Worm (Caenorhabditis elegans): Measurements from ENCODE around the gene F14H12.8.

The F14H12.8 gene

ce11 chrX:4359030-4359429, 5.7 kb downstream of the F14H12.8 start:
- no peak for TF ChIP-seq ceh-14 (tag; optimal IDR thresholded peaks at IDR 0.05)
- TF ChIP-seq sdc-2 (tag; optimal IDR thresholded peaks at IDR 0.05), result no peak
- no peak for TF ChIP-seq pha-4 (tag; optimal IDR thresholded peaks at IDR 0.05)
- TF ChIP-seq unc-86 (tag; optimal IDR thresholded peaks at IDR 0.05), result no peak
- TF ChIP-seq hlh-15 (tag; optimal IDR thresholded peaks at IDR 0.05), result no peak
- no peak for TF ChIP-seq ztf-16 (tag; optimal IDR thresholded peaks at IDR 0.05)
- TF ChIP-seq ama-1 (optimal IDR thresholded peaks at IDR 0.05), result no peak
- no peak for TF ChIP-seq dve-1 (tag; optimal IDR thresholded peaks at IDR 0.05)
- TF ChIP-seq ceh-18 (tag; optimal IDR thresholded peaks at IDR 0.05), result no peak

- TF ChIP-seq ceh-18 (tag; optimal IDR thresholded peaks at IDR 0.05) (no peak), hlh-8 (tag; optimal IDR thresholded peaks at IDR 0.05) (no peak)
These were observed 7.3 kb downstream of the F14H12.8 start, which contains the start of gene F14H12.6 for ce11 chrX:4357467-4357866. Gene F14H12.6 (minus strand): TSS chrX:4357567.

- TF ChIP-seq fax-1 (tag; optimal IDR thresholded peaks at IDR 0.05) (no peak), C38D4.7 (GFP tag; optimal IDR thresholded peaks at IDR 0.05) (no peak), madf-2 (tag; optimal IDR thresholded peaks at IDR 0.05) (no peak), ttx-3 (tag; optimal IDR thresholded peaks at IDR 0.05) (no peak)
These were observed 11.5 kb downstream of the F14H12.8 start, which contains the start of gene col-165 for ce11 chrX:4353318-4353717. Gene col-165 (plus strand): TSS chrX:4353618.

ce11 chrX:4350198-4350597, 14.6 kb downstream of the F14H12.8 start, which contains the start of gene F14H12.2:
Gene F14H12.2 (plus strand): TSS chrX:4350498.
- TF ChIP-seq che-1 (tag; optimal IDR thresholded peaks at IDR 0.05) (no peak), pax-1 (tag; optimal IDR thresholded peaks at IDR 0.05) (no peak), lin-11 (tag; optimal IDR thresholded peaks at IDR 0.05) (no peak), K02D7.2 (tag; optimal IDR thresholded peaks at IDR 0.05) (no peak), ceh-48 (tag; optimal IDR thresholded peaks at IDR 0.05) (no peak), ceh-30 (tag; optimal IDR thresholded peaks at IDR 0.05) (no peak), C38D4.7 (GFP tag; optimal IDR thresholded peaks at IDR 0.05) (no peak), syd-9 (tag; optimal IDR thresholded peaks at IDR 0.05) (no peak), ceh-19 (GFP tag; optimal IDR thresholded peaks at IDR 0.05) (no peak), F13H6.1 (tag; optimal IDR thresholded peaks at IDR 0.05) (no peak)

ce11 chrX:4343915-4344314, 20.9 kb downstream of the F14H12.8 start, which contains the start of gene F14H12.3:
Gene F14H12.3 (plus strand): TSS chrX:4344215.
- TF ChIP-seq tbx-7 (tag; optimal IDR thresholded peaks at IDR 0.05) (no peak), hlh-13 (GFP tag; optimal IDR thresholded peaks at IDR 0.05) (no peak), pag-3 (tag; optimal IDR thresholded peaks at IDR 0.05; ENCODE audit: borderline replicate concordance) (no peak), gmeb-2 (tag; optimal IDR thresholded peaks at IDR 0.05) (no peak), nhr-232 (tag; optimal IDR thresholded peaks at IDR 0.05) (no peak), unc-86 (tag; optimal IDR thresholded peaks at IDR 0.05) (no peak), ceh-19 (GFP tag; optimal IDR thresholded peaks at IDR 0.05) (no peak), pat-9 (tag; optimal IDR thresholded peaks at IDR 0.05) (no peak), C38D4.7 (GFP tag; optimal IDR thresholded peaks at IDR 0.05) (no peak), pha-4 (tag; optimal IDR thresholded peaks at IDR 0.05) (no peak)

- TF ChIP-seq hlh-6 (tag; optimal IDR thresholded peaks at IDR 0.05), result no peak
- no peak for TF ChIP-seq pha-4 (tag; optimal IDR thresholded peaks at IDR 0.05)
- no peak for TF ChIP-seq gmeb-2 (tag; optimal IDR thresholded peaks at IDR 0.05)
- no peak for TF ChIP-seq eyg-1 (tag; optimal IDR thresholded peaks at IDR 0.05)
- TF ChIP-seq dve-1 (tag; optimal IDR thresholded peaks at IDR 0.05), result no peak
- no peak for TF ChIP-seq ceh-14 (tag; optimal IDR thresholded peaks at IDR 0.05)
- no peak for TF ChIP-seq ceh-9 (tag; optimal IDR thresholded peaks at IDR 0.05)
- TF ChIP-seq pax-1 (tag; optimal IDR thresholded peaks at IDR 0.05), result no peak
- TF ChIP-seq K09A11.1 (tag; optimal IDR thresholded peaks at IDR 0.05; ENCODE audit: insufficient read depth), result no peak
- no peak for TF ChIP-seq ceh-18 (tag; optimal IDR thresholded peaks at IDR 0.05)
These were observed 22.0 kb downstream of the F14H12.8 start for ce11 chrX:4342730-4343129.
